Worm (Caenorhabditis elegans) whole organism, L4/young adult: ENCODE data around the gene F44E2.3.

ENCODE experiments used
- W03F9.2 ChIP-seq: fragments of 150-350 bp; optimal IDR thresholded peaks from 2 replicates; lab custom pipeline; 2014; ENCODE audit warnings: missing biosample characterization, missing genetic modification characterization
- dao-5 ChIP-seq: sonication (generic microtip); optimal IDR thresholded peaks from 2 replicates; lab custom pipeline; 2016; ENCODE audit warnings: missing genotype, missing genetic modification characterization, moderate library complexity, missing compliant biosample characterization
- him-1 ChIP-seq: sonication (generic microtip); optimal IDR thresholded peaks from 2 replicates; lab custom pipeline; 2016; ENCODE audit warnings: missing genotype, missing genetic modification reagents, missing genetic modification characterization, missing compliant biosample characterization

DNA sequence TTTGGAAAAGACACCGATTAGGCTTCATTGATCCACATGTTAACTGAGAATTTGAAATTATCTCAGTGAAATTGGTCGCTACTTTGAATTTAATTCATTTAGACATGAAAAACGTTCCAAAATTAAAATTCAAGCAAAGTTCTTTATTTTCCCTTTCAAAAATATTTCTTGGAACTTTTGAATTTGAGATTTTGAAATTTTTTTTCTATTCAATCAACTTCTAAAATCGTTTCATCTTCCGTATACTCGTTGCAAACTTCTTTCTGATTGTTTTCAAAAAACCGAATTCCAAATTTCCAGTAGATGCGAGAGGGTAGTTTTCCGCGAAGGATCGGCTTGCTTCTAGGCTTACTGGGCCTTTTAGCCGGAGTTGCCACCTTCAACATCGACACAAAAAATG, 10.5 kb downstream of the F44E2.3 start, which contains the start of gene pat-2:
- no peak for TF ChIP-seq him-1
- TF ChIP-seq W03F9.2 (tag; lab: Kevin White, UChicago), result no peak
- no peak for TF ChIP-seq dao-5 (tag; lab: Kevin White, UChicago)
